Worm (Caenorhabditis elegans): ENCODE data around the gene par-2.

par-2 gene

DNA sequence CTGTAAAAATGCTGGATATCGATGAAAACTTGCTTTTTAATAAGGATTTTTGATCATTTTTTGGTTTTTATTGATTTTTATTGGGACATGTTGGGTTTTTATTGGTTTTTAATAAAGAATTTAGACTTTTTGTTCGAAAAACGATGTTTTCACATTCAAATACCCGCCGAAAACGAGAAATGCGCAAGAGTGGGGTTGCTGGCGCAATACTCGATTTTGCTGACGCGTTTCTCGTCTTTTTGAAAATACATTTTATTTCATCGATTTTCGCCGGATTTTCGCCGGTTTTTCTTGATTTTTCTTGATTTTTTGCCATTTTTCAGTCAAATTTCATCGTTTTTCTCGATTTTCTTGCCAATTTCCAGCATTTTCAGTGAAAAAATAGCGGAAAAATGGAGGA lies 61.6 kb downstream of the par-2 start, which contains the start of gene smr-1 (continued):
- TF ChIP-seq saeg-2 (GFP tag; IDR thresholded peaks at IDR 0.05) = 0 out of 2 replicates have a peak, but pooled peaks have one; percentile 50
- peak; percentile 51 for TF ChIP-seq nhr-11 (tag; optimal IDR thresholded peaks at IDR 0.05)
- no peak for TF ChIP-seq Y105C5A.15 (GFP tag; IDR thresholded peaks at IDR 0.05)
- no peak for TF ChIP-seq Y75B8A.6 (GFP tag; IDR thresholded peaks at IDR 0.05)
- no peak for TF ChIP-seq sdz-12 (GFP tag; optimal IDR thresholded peaks at IDR 0.05)
- TF ChIP-seq hmg-1.1 (GFP tag; IDR thresholded peaks at IDR 0.05) = peak; percentile 73
- peak in 1 of 2 experiments; percentile 28 for TF ChIP-seq hif-1 (tag; optimal IDR thresholded peaks at IDR 0.05)
- TF ChIP-seq Y48G9A.11 (GFP tag; IDR thresholded peaks at IDR 0.05) = no peak
- TF ChIP-seq zag-1 (tag; optimal IDR thresholded peaks at IDR 0.05) = no peak
- no peak for TF ChIP-seq lin-29 (GFP tag; IDR thresholded peaks at IDR 0.05)
- TF ChIP-seq dmd-6 (GFP tag; IDR thresholded peaks at IDR 0.05) = peak; percentile 75
- no peak for TF ChIP-seq madf-5 (GFP tag; IDR thresholded peaks at IDR 0.05)
- no peak for TF ChIP-seq nhr-41 (GFP tag; IDR thresholded peaks at IDR 0.05)
